Fruit fly (Drosophila melanogaster) whole organism, prepupa: ENCODE data around the gene CG13047.

Source experiments
- CG10631 ChIP-seq: fragments of 200-800 bp; sonication (Bioruptor generic); optimal IDR thresholded peaks from 2 replicates; lab custom pipeline; 2016; ENCODE audit warnings: missing biosample characterization, missing genetic modification characterization
- CG10669 ChIP-seq: fragments of 200-800 bp; sonication (Bioruptor generic); optimal IDR thresholded peaks from 3 replicates; lab custom pipeline; 2018; ENCODE audit warnings: missing biosample characterization, mild to moderate bottlenecking, missing genetic modification characterization, moderate library complexity
- CG11294 ChIP-seq: fragments of 200-800 bp; sonication (Bioruptor generic); IDR thresholded peaks from 2 replicates; pipeline ENCODE4 v1.3.6; 2022; ENCODE audit warnings: missing biosample characterization, missing genetic modification characterization
- CG11762 ChIP-seq: fragments of 200-800 bp; sonication (Bioruptor generic); optimal IDR thresholded peaks from 3 replicates; lab custom pipeline; 2016; ENCODE audit warnings: missing biosample characterization, missing genetic modification characterization; ENCODE audit not compliant: insufficient read depth
- CG11902 ChIP-seq: fragments of 200-800 bp; sonication (Bioruptor generic); optimal IDR thresholded peaks from 3 replicates; lab custom pipeline; 2016; ENCODE audit warnings: missing biosample characterization, missing genetic modification characterization
- CG15336 ChIP-seq: fragments of 200-800 bp; sonication (Bioruptor generic); IDR thresholded peaks from 2 replicates; pipeline ENCODE4 v1.3.6; 2022; ENCODE audit warnings: missing biosample characterization, missing genetic modification characterization
- CG16779 ChIP-seq: fragments of 200-800 bp; sonication (Bioruptor generic); optimal IDR thresholded peaks from 3 replicates; lab custom pipeline; 2017; ENCODE audit warnings: missing biosample characterization, mild to moderate bottlenecking, missing genetic modification characterization
- CG3032 ChIP-seq: fragments of 200-800 bp; optimal IDR thresholded peaks from 2 replicates; lab custom pipeline; 2019; ENCODE audit warnings: missing biosample characterization, mild to moderate bottlenecking, missing genetic modification characterization, moderate library complexity
- CG34406 ChIP-seq: fragments of 200-800 bp; sonication (Bioruptor generic); optimal IDR thresholded peaks from 3 replicates; lab custom pipeline; 2016; ENCODE audit warnings: missing biosample characterization, missing genetic modification characterization
- CG3919 ChIP-seq: fragments of 200-800 bp; sonication (Bioruptor generic); optimal IDR thresholded peaks from 3 replicates; lab custom pipeline; 2016; ENCODE audit warnings: missing biosample characterization, missing genetic modification characterization
- CG4318 ChIP-seq: fragments of 200-800 bp; sonication (Bioruptor generic); optimal IDR thresholded peaks from 3 replicates; lab custom pipeline; 2017; ENCODE audit warnings: missing biosample characterization, mild to moderate bottlenecking, missing genetic modification characterization
- CG6163 ChIP-seq: fragments of 200-800 bp; sonication (Bioruptor generic); IDR thresholded peaks from 3 replicates; pipeline ENCODE4 v1.3.6; 2022; ENCODE audit warnings: missing biosample characterization, missing genetic modification characterization
- CG6276 ChIP-seq: fragments of 200-800 bp; sonication (Bioruptor generic); optimal IDR thresholded peaks from 2 replicates; lab custom pipeline; 2017; ENCODE audit warnings: missing biosample characterization, mild to moderate bottlenecking, missing genetic modification characterization
- CG6792 ChIP-seq: fragments of 200-800 bp; sonication (Bioruptor generic); optimal IDR thresholded peaks from 3 replicates; lab custom pipeline; 2016; ENCODE audit warnings: missing biosample characterization, missing genetic modification characterization
- CG6808 ChIP-seq: fragments of 200-800 bp; sonication (Bioruptor generic); optimal IDR thresholded peaks from 3 replicates; lab custom pipeline; 2017; ENCODE audit warnings: missing biosample characterization, missing genetic modification characterization, mild to moderate bottlenecking, moderate library complexity, missing genetic modification reagents
- CG7368 ChIP-seq: fragments of 200-800 bp; sonication (Bioruptor generic); optimal IDR thresholded peaks from 3 replicates; lab custom pipeline; 2016; ENCODE audit warnings: missing biosample characterization, missing genetic modification characterization
- CG8119 ChIP-seq: fragments of 200-800 bp; sonication (Bioruptor generic); IDR thresholded peaks from 3 replicates; pipeline ENCODE4 v1.3.6; 2022; ENCODE audit warnings: missing biosample characterization, missing genetic modification characterization
- CG8319 ChIP-seq: fragments of 200-800 bp; sonication (Bioruptor generic); optimal IDR thresholded peaks from 3 replicates; lab custom pipeline; 2016; ENCODE audit warnings: missing biosample characterization, missing genetic modification characterization
- CG8632 ChIP-seq: fragments of 200-800 bp; sonication (Bioruptor generic); optimal IDR thresholded peaks from 3 replicates; lab custom pipeline; 2016; ENCODE audit warnings: missing biosample characterization, missing genetic modification characterization
- CG9139 ChIP-seq: fragments of 200-800 bp; sonication (Bioruptor generic); optimal IDR thresholded peaks from 3 replicates; lab custom pipeline; 2017; ENCODE audit warnings: missing biosample characterization, mild to moderate bottlenecking, missing genetic modification characterization
- Eip78C ChIP-seq: fragments of 200-800 bp; sonication (Bioruptor generic); peaks from one replicate; lab custom pipeline; 2016; ENCODE audit warnings: missing biosample characterization, missing genetic modification characterization
- Eip93F ChIP-seq: fragments of 200-800 bp; sonication (Bioruptor generic); optimal IDR thresholded peaks from 2 replicates; lab custom pipeline; 2016; ENCODE audit warnings: missing biosample characterization, mild to moderate bottlenecking, missing genetic modification characterization
- Ets96B ChIP-seq: fragments of 200-800 bp; optimal IDR thresholded peaks from 2 replicates; lab custom pipeline; 2019; ENCODE audit warnings: missing biosample characterization, mild to moderate bottlenecking, missing genetic modification characterization, moderate library complexity
- Gug ChIP-seq: fragments of 200-800 bp; sonication (Bioruptor generic); IDR thresholded peaks from 2 replicates; pipeline ENCODE4 v1.3.6; 2022; ENCODE audit warnings: missing biosample characterization, missing genetic modification characterization
- Hr38 ChIP-seq: sonication (Bioruptor generic); optimal IDR thresholded peaks from 2 replicates; lab custom pipeline; 2016; ENCODE audit warnings: missing biosample characterization, missing genetic modification characterization
- Met ChIP-seq: fragments of 200-800 bp; sonication (Bioruptor generic); optimal IDR thresholded peaks from 3 replicates; lab custom pipeline; 2016; ENCODE audit warnings: missing biosample characterization, missing genetic modification characterization
- OdsH ChIP-seq: fragments of 200-800 bp; sonication (Bioruptor generic); optimal IDR thresholded peaks from 3 replicates; lab custom pipeline; 2016; ENCODE audit warnings: missing biosample characterization, missing genetic modification characterization
- Smox ChIP-seq: fragments of 200-800 bp; sonication (Bioruptor generic); optimal IDR thresholded peaks from 3 replicates; lab custom pipeline; 2016; ENCODE audit warnings: missing biosample characterization, missing genetic modification characterization
- Sox102F ChIP-seq: fragments of 200-800 bp; sonication (Bioruptor generic); optimal IDR thresholded peaks from 2 replicates; lab custom pipeline; 2016; ENCODE audit warnings: missing biosample characterization, mild to moderate bottlenecking, missing genetic modification characterization
- Sox14 ChIP-seq: fragments of 200-800 bp; sonication (Bioruptor generic); optimal IDR thresholded peaks from 3 replicates; lab custom pipeline; 2016; ENCODE audit warnings: missing biosample characterization, missing genetic modification characterization
- Sox15 ChIP-seq: fragments of 200-800 bp; sonication (Bioruptor generic); optimal IDR thresholded peaks from 3 replicates; lab custom pipeline; 2016; ENCODE audit warnings: missing biosample characterization, missing genetic modification characterization
- achi ChIP-seq: fragments of 200-800 bp; sonication (Bioruptor generic); optimal IDR thresholded peaks from 3 replicates; lab custom pipeline; 2016; ENCODE audit warnings: missing biosample characterization, missing genetic modification characterization
- acj6 ChIP-seq: fragments of 200-800 bp; sonication (Bioruptor generic); optimal IDR thresholded peaks from 3 replicates; lab custom pipeline; 2016; ENCODE audit warnings: missing biosample characterization, missing genetic modification characterization
- dac ChIP-seq: fragments of 200-800 bp; sonication (Bioruptor generic); optimal IDR thresholded peaks from 2 replicates; lab custom pipeline; 2017; ENCODE audit warnings: missing biosample characterization, mild to moderate bottlenecking, missing genetic modification characterization
- dsx ChIP-seq: fragments of 200-800 bp; optimal IDR thresholded peaks from 3 replicates; lab custom pipeline; 2019; ENCODE audit warnings: missing biosample characterization, mild to moderate bottlenecking, missing genetic modification characterization, moderate library complexity; ENCODE audit not compliant: poor library complexity, severe bottlenecking
- eg ChIP-seq: fragments of 200-800 bp; sonication (Bioruptor generic); IDR thresholded peaks from 3 replicates; pipeline ENCODE4 v1.3.6; 2022; ENCODE audit warnings: missing biosample characterization, missing genetic modification characterization
- esn ChIP-seq: fragments of 200-800 bp; sonication (Bioruptor generic); optimal IDR thresholded peaks from 2 replicates; lab custom pipeline; 2016; ENCODE audit warnings: missing biosample characterization, mild to moderate bottlenecking, missing genetic modification characterization, moderate library complexity
- fd59A ChIP-seq: fragments of 200-800 bp; sonication (Bioruptor generic); optimal IDR thresholded peaks from 2 replicates; lab custom pipeline; 2017; ENCODE audit warnings: missing biosample characterization, mild to moderate bottlenecking, missing genetic modification characterization, missing genetic modification reagents
- fd85E ChIP-seq: fragments of 200-800 bp; sonication (Bioruptor generic); optimal IDR thresholded peaks from 3 replicates; lab custom pipeline; 2016; ENCODE audit warnings: missing biosample characterization, missing genetic modification characterization
- fkh ChIP-seq: fragments of 200-800 bp; sonication (Bioruptor generic); optimal IDR thresholded peaks from 3 replicates; lab custom pipeline; 2017; ENCODE audit warnings: missing biosample characterization, mild to moderate bottlenecking, missing genetic modification characterization, moderate library complexity
- net ChIP-seq: fragments of 200-800 bp; sonication (Bioruptor generic); optimal IDR thresholded peaks from 3 replicates; lab custom pipeline; 2016; ENCODE audit warnings: missing biosample characterization, missing genetic modification characterization
- pdm3 ChIP-seq: fragments of 200-800 bp; sonication (Bioruptor generic); optimal IDR thresholded peaks from 3 replicates; lab custom pipeline; 2016; ENCODE audit warnings: missing biosample characterization, missing genetic modification characterization
- salr ChIP-seq, 2 experiments: fragments of 200-800 bp; sonication (Bioruptor generic); optimal IDR thresholded peaks; 3 replicates each; lab custom pipeline; 2016 to 2018; ENCODE audit warnings: missing biosample characterization in 2 of 2, missing genetic modification characterization in 2 of 2, mild to moderate bottlenecking in 1 of 2
- spab ChIP-seq: fragments of 200-800 bp; sonication (Bioruptor generic); optimal IDR thresholded peaks from 2 replicates; lab custom pipeline; 2017; ENCODE audit warnings: missing biosample characterization, mild to moderate bottlenecking, missing genetic modification characterization, missing genetic modification reagents
- ss ChIP-seq, 2 experiments: fragments of 200-800 bp; sonication (Bioruptor generic); optimal IDR thresholded peaks; 2 replicates in 1 of 2; 3 replicates in 1 of 2; lab custom pipeline; 2017 to 2018; ENCODE audit warnings: mild to moderate bottlenecking in 2 of 2, missing biosample characterization in 2 of 2, missing genetic modification characterization in 2 of 2, moderate library complexity in 1 of 2
- svp ChIP-seq: fragments of 200-800 bp; sonication (Bioruptor generic); peaks from one replicate; lab custom pipeline; 2016; ENCODE audit warnings: missing biosample characterization, missing genetic modification characterization
- topi ChIP-seq: fragments of 200-800 bp; sonication (Bioruptor generic); optimal IDR thresholded peaks from 3 replicates; lab custom pipeline; 2016; ENCODE audit warnings: missing biosample characterization, missing genetic modification characterization

Gene CG13047

DNA sequence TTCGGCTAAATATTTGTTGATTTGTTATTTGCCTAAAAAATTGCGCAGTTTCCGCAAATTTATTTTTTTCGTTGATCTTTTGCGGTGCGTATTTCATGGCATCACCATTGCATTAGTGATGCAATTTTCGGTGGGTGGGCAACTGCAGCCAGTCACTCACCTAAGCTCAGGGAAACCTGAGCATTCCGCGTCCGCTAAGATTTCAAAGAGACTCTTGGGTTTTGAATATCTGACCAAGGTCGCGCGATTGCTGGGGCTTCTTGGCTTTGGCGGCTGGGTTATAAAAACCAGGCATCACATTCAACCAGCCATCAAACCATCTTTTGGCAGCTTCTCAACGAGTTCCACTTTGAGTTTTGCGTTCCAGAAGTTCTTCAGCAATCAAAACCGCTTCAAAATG, 22.8 kb downstream of the CG13047 start, which contains the start of gene CG13071:
TSS of gene CG13071 (plus strand) at position 301 of the 400 bp plus-strand sequence.
- TF ChIP-seq Sox102F (GFP tag; lab: Kevin White, UChicago) (no peak), CG10631 (GFP tag; lab: Kevin White, UChicago) (no peak), CG11294 (no peak), eg (GFP tag; lab: Robert Waterston, UW) (no peak), CG7368 (no peak), CG11762 (GFP tag; lab: Kevin White, UChicago) (no peak), spab (no peak), ss (GFP tag; optimal IDR thresholded peaks at IDR 0.05; lab: Kevin White, UChicago) (no peak), Hr38 (GFP tag; lab: Kevin White, UChicago) (no peak), esn (GFP tag; lab: Kevin White, UChicago) (no peak), CG8632 (GFP tag; lab: Kevin White, UChicago) (no peak), Ets96B (no peak), CG6276 (no peak)

dm6 chr3L:16261505-16261904, 23.7 kb downstream of the CG13047 start, which contains the start of gene CG34247:
Gene CG34247, minus strand, starts transcription at chr3L:16261605.
- TF ChIP-seq Sox102F (GFP tag; lab: Kevin White, UChicago) (no peak), CG6163 (GFP tag; lab: Robert Waterston, UW) (no peak), CG16779 (no peak), CG34406 (GFP tag; lab: Kevin White, UChicago) (no peak)

- TF ChIP-seq dac (GFP tag; lab: Kevin White, UChicago) (no peak), Eip93F (GFP tag; lab: Kevin White, UChicago) (no peak), CG6792 (no peak), pdm3 (GFP tag; lab: Kevin White, UChicago) (no peak), CG6808 (GFP tag; lab: Kevin White, UChicago) (peak; percentile 77), CG3919 (GFP tag; lab: Kevin White, UChicago) (peak; percentile 46), salr (GFP tag; optimal IDR thresholded peaks at IDR 0.05; lab: Kevin White, UChicago) (peak in 1 of 2 experiments; percentile 25), CG9139 (GFP tag; lab: Kevin White, UChicago) (peak; percentile 6), esn (GFP tag; lab: Kevin White, UChicago) (no peak), ss (GFP tag; optimal IDR thresholded peaks at IDR 0.05; lab: Kevin White, UChicago) (peak; percentile 50 to 73), Sox15 (no peak), fd59A (GFP tag; lab: Kevin White, UChicago) (peak; percentile 62), CG10631 (GFP tag; lab: Kevin White, UChicago) (peak; percentile 64), Gug (GFP tag; lab: Robert Waterston, UW) (no peak), fkh (GFP tag; lab: Kevin White, UChicago) (no peak), CG10669 (GFP tag; lab: Kevin White, UChicago) (peak; percentile 67), Smox (GFP tag; lab: Kevin White, UChicago) (no peak), OdsH (peak; percentile 8), fd85E (GFP tag; lab: Kevin White, UChicago) (no peak), CG6276 (no peak), acj6 (peak; percentile 23), dsx (peak; percentile 85), achi (GFP tag; lab: Kevin White, UChicago) (peak; percentile 20), net (GFP tag; lab: Kevin White, UChicago) (no peak), Eip78C (GFP tag; lab: Kevin White, UChicago) (peak; percentile 89), Met (GFP tag; lab: Kevin White, UChicago) (no peak), CG8119 (peak; percentile 28; the same call in 1 of the 3 replicates), CG3032 (peak; percentile 74), CG8319 (GFP tag; lab: Kevin White, UChicago) (no peak), CG11762 (GFP tag; lab: Kevin White, UChicago) (no peak), CG11902 (no peak), svp (no peak), CG15336 (GFP tag; lab: Robert Waterston, UW) (no peak), topi (GFP tag; lab: Kevin White, UChicago) (no peak), Sox102F (GFP tag; lab: Kevin White, UChicago) (no peak), Sox14 (GFP tag; lab: Kevin White, UChicago) (no peak), CG4318 (GFP tag; lab: Kevin White, UChicago) (no peak), CG6163 (GFP tag; lab: Robert Waterston, UW) (peak; percentile 31; the same call in 1 of the 3 replicates), CG16779 (peak; percentile 10)
These were observed 25.6 kb downstream of the CG13047 start, which contains the start of gene CG13053 for dm6 chr3L:16259552-16259951. Gene CG13053, minus strand, starts transcription at chr3L:16259722.
